Worm (Caenorhabditis elegans) whole organism, mixed stage, embryonic: Measurements from ENCODE around the gene pqn-35.

Experiments used
- elt-3 ChIP-seq: fragments of 150-350 bp; optimal IDR thresholded peaks from 2 replicates; lab custom pipeline; 2014; ENCODE audit warnings: missing biosample characterization, missing genetic modification characterization
- mab-5 ChIP-seq: fragments of 150-350 bp; optimal IDR thresholded peaks from 2 replicates; lab custom pipeline; 2014; ENCODE audit warnings: missing biosample characterization, missing genetic modification characterization
- nhr-28 ChIP-seq: fragments of 150-350 bp; optimal IDR thresholded peaks from 2 replicates; lab custom pipeline; 2014; ENCODE audit warnings: missing biosample characterization, missing genetic modification characterization
- pha-4 ChIP-seq: fragments of 150-350 bp; optimal IDR thresholded peaks from 2 replicates; lab custom pipeline; 2018; ENCODE audit warnings: missing biosample characterization, missing genetic modification reagents, missing genetic modification characterization
- unc-120 ChIP-seq: sonication (generic microtip); optimal IDR thresholded peaks from 2 replicates; lab custom pipeline; 2017; ENCODE audit warnings: missing genetic modification characterization, missing compliant biosample characterization; ENCODE audit not compliant: poor library complexity, severe bottlenecking
- unc-62 ChIP-seq: fragments of 150-350 bp; optimal IDR thresholded peaks from 2 replicates; lab custom pipeline; 2014; ENCODE audit warnings: missing biosample characterization, missing genetic modification reagents, missing genetic modification characterization

- TF ChIP-seq unc-120 (tag; lab: Kevin White, UChicago) (no peak), nhr-28 (no peak), elt-3 (tag; lab: Kevin White, UChicago) (no peak), mab-5 (tag; lab: Kevin White, UChicago) (no peak), unc-62 (GFP tag; lab: Kevin White, UChicago) (no peak), pha-4 (tag; lab: Kevin White, UChicago) (no peak)
These were observed 46.6 kb upstream of the pqn-35 start for ce11 chrII:4566237-4566636.
